Worm (Caenorhabditis elegans): Measurements from ENCODE around the gene snfc-5.
"Not testable (repeated sequence)": the region's sequence is repeated elsewhere in the genome, so short reads cannot be mapped to it uniquely, and the experiment has no call there.

- TF ChIP-seq mep-1 (tag; optimal IDR thresholded peaks at IDR 0.05); snpc-4 (tag; optimal IDR thresholded peaks at IDR 0.05); flh-1 (GFP tag; optimal IDR thresholded peaks at IDR 0.05); nhr-28 (tag; optimal IDR thresholded peaks at IDR 0.05); elt-1 (tag; optimal IDR thresholded peaks at IDR 0.05; ENCODE audit: borderline replicate concordance, insufficient read depth); nhr-12 (tag; optimal IDR thresholded peaks at IDR 0.05); pha-4 (tag; optimal IDR thresholded peaks at IDR 0.05); nhr-76 (tag; optimal IDR thresholded peaks at IDR 0.05); unc-39 (tag; optimal IDR thresholded peaks at IDR 0.05); ztf-11 (tag; optimal IDR thresholded peaks at IDR 0.05): not testable (repeated sequence)
- peak; percentile 61 for TF ChIP-seq sptf-1 (tag; optimal IDR thresholded peaks at IDR 0.05)
- TF ChIP-seq lsy-2 (tag; optimal IDR thresholded peaks at IDR 0.05) = peak; percentile 18
Measured at ce11 chrIII:4414041-4414440, 9.5 kb downstream of the snfc-5 start.

All from whole organism, mixed stage, embryonic.